Worm (Caenorhabditis elegans): ENCODE data around the gene T19D12.1.

Gene T19D12.1

ce11 chrII:6706552-6707091 is 39.9 kb downstream of the T19D12.1 start:
- no peak for TF ChIP-seq unc-62 (GFP tag; optimal IDR thresholded peaks at IDR 0.05)

DNA sequence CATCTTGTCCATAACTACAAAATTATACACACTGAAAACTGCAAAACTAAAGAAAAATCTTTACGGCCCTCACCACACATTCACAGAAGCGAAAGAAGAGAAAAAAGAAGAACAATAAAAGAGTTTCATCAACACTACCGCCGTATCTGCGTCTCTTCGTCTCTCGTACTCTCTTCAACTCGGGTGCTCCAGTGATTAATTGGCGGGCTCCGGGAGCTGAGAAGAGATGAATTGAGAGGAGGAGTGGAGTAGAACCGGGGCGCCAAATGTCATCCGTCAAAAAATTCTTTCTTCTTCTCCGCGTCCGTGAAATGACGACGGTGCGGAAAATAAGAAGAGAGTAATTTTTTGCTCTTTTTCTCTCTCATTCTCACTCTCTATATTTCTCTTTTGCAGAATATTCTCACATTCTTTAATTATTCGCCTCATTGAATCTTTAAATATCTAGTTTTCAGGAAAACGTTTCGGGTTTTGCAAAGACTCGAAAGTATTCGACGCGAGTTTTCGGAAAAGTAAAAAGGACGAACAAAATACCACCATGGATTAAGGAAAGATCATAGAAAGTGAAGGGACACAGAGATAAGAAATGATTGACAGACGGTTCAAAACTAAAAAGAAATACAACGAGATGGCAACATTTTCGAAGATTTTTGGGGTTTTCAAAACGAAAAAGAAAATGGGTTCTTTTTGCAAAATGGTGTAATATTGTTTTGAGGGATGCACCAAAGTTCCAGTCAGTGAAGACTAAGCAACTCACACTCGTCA is 41.0 kb downstream of the T19D12.1 start:
- TF ChIP-seq unc-62 (GFP tag; optimal IDR thresholded peaks at IDR 0.05) = no peak

DNA sequence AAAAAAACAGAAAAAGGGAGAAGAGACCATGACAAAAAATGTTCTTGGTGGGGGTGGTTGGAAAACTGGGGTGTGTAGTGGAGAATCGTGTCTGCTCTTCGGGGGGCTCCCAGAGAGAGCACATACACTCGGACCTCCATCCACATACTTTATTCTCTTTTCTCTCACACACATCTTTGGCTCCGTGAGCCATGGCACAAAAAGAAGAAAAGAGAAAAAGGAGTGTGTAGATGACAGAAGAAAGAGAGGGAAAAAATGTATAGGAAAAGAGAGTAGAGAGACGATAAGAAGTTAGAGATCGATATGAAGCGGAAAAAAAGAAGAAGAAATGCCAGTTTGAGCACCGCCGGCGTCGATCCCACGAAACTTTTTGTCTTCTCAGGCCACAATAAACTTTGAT is 42.3 kb downstream of the T19D12.1 start:
- no peak for TF ChIP-seq unc-62 (GFP tag; optimal IDR thresholded peaks at IDR 0.05)

- TF ChIP-seq unc-62 (GFP tag; optimal IDR thresholded peaks at IDR 0.05) = no peak
Measured at ce11 chrII:6709680-6710079, 43.0 kb downstream of the T19D12.1 start.

DNA sequence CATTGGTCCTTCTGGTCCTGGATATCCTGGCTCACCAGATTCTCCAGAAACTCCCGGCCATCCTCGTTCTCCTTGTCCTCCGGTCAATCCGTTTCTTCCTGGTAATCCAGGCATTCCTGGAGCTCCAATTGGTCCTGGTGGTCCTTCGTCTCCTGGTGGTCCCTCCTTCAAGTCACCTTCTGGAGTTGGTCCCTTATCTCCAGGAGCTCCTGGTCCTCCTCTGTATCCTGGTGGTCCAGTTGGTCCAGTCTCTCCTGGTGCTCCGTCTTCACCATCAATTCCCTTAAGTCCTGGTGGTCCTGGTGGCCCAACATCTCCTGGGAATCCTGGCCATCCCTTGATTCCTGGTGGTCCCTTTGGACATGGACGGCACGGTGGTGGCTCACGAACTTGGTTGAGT is 43.9 kb downstream of the T19D12.1 start:
- TF ChIP-seq unc-62 (GFP tag; optimal IDR thresholded peaks at IDR 0.05) = no peak

ce11 chrII:6712177-6712981 is 45.7 kb downstream of the T19D12.1 start, which contains the start of the genes dpy-10 and T14B4.19:
Gene dpy-10, minus strand, starts transcription at chrII:6712227.
Gene T14B4.19, minus strand, starts transcription at chrII:6712931.
- no peak for TF ChIP-seq unc-62 (GFP tag; optimal IDR thresholded peaks at IDR 0.05)

- no peak for TF ChIP-seq unc-62 (GFP tag; optimal IDR thresholded peaks at IDR 0.05)
Measured at ce11 chrII:6713003-6713402, 46.3 kb downstream of the T19D12.1 start.

- TF ChIP-seq unc-62 (GFP tag; optimal IDR thresholded peaks at IDR 0.05) = no peak
Measured at ce11 chrII:6713832-6714342, 47.2 kb downstream of the T19D12.1 start, which contains the start of gene dpy-2. Gene dpy-2, plus strand, starts transcription at chrII:6714292.

ce11 chrII:6715853-6716252 is 49.2 kb downstream of the T19D12.1 start:
- no peak for TF ChIP-seq unc-62 (GFP tag; optimal IDR thresholded peaks at IDR 0.05)

DNA sequence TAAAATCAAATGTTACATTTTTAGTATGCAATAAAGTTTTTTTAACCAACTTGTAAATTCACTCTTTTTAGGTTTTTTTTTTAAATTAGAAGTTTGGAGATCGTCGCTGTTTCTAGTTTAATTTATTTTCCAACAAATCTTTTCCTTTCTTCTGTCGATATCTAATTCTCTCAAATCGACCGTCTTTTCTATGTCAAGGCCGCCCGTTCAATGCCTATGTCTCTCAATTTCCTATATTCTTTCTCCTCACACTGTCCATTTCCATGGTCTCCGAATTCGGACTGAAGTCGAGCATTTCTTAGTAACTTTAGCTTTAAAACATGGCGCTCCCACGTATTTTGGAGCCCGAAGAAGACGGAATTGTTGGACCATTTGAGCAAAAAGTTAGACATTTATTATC is 49.9 kb downstream of the T19D12.1 start, which contains the start of the genes T14B4.5 and T14B4.20:
T14B4.5 (plus strand) TSS at position 226 of the 400 bp plus-strand sequence.
T14B4.20 (plus strand) TSS at position 264 of the 400 bp plus-strand sequence.
- TF ChIP-seq unc-62 (GFP tag; optimal IDR thresholded peaks at IDR 0.05) = no peak

- no peak for TF ChIP-seq unc-62 (GFP tag; optimal IDR thresholded peaks at IDR 0.05)
Measured at ce11 chrII:6718221-6718620, 51.5 kb downstream of the T19D12.1 start, which contains the start of gene tsp-10. Gene tsp-10, plus strand, starts transcription at chrII:6718586.

DNA sequence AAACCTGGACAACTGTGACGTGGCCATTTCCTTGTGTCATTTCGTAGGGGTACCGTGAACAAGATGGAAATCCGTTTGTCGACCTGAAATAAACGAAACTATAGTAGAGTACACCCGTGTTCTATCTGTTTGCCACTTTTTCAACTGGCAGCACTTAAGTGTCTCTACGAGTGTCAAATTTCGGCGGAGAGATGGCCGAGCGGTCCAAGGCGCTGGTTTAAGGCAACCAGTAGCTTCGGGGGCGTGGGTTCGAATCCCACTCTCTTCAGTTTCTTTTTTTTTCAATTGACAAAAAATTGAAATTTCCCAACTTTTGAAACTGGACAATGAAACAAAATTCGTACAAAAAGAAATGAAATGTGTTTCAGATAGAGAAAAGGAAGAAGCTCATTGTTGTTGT is 54.9 kb downstream of the T19D12.1 start:
- TF ChIP-seq unc-62 (GFP tag; optimal IDR thresholded peaks at IDR 0.05) = no peak
